Worm (Caenorhabditis elegans): ENCODE results near the gene F15H10.5.

F15H10.5 gene

ce11 chrV:10468190-10468589, 49.3 kb upstream of the F15H10.5 start, which contains the start of gene egl-9 (continued):
- TF ChIP-seq let-526 (GFP tag; IDR thresholded peaks at IDR 0.05): no peak
- no peak for TF ChIP-seq nhr-27 (tag; optimal IDR thresholded peaks at IDR 0.05)
- TF ChIP-seq ama-1 (optimal IDR thresholded peaks at IDR 0.05): peak; percentile 87
- no peak for TF ChIP-seq ama-1 (GFP tag; optimal IDR thresholded peaks at IDR 0.05)
- TF ChIP-seq attf-6 (GFP tag; IDR thresholded peaks at IDR 0.05): no peak
- no peak for TF ChIP-seq tbx-9 (tag; optimal IDR thresholded peaks at IDR 0.05; ENCODE audit: borderline replicate concordance)
- TF ChIP-seq hlh-12 (tag; optimal IDR thresholded peaks at IDR 0.05): no peak
- peak; percentile 60 for TF ChIP-seq chd-7 (tag; optimal IDR thresholded peaks at IDR 0.05)
- TF ChIP-seq B0261.1 (tag; optimal IDR thresholded peaks at IDR 0.05): no peak
- no peak for TF ChIP-seq cebp-1 (GFP tag; IDR thresholded peaks at IDR 0.05)
- TF ChIP-seq cebp-1 (tag; optimal IDR thresholded peaks at IDR 0.05): peak; percentile 27
- no peak for TF ChIP-seq lin-40 (tag; optimal IDR thresholded peaks at IDR 0.05)
- no peak for TF ChIP-seq madf-3 (GFP tag; IDR thresholded peaks at IDR 0.05)
- no peak for TF ChIP-seq F55B11.4 (tag; optimal IDR thresholded peaks at IDR 0.05; ENCODE audit: borderline replicate concordance, insufficient read depth)
- peak; percentile 37 for TF ChIP-seq attf-5 (GFP tag; optimal IDR thresholded peaks at IDR 0.05)
- TF ChIP-seq F33H1.4 (GFP tag; IDR thresholded peaks at IDR 0.05): no peak
- no peak for TF ChIP-seq nfya-1 (tag; optimal IDR thresholded peaks at IDR 0.05; ENCODE audit: borderline replicate concordance, insufficient read depth)
- peak; percentile 13 for TF ChIP-seq lin-54 (GFP tag; optimal IDR thresholded peaks at IDR 0.05)
- no peak for TF ChIP-seq bed-1 (GFP tag; IDR thresholded peaks at IDR 0.05)
- TF ChIP-seq F52B5.7 (tag; optimal IDR thresholded peaks at IDR 0.05): no peak
- TF ChIP-seq Y53G8AR.9 (GFP tag; conservative IDR thresholded peaks at IDR 0.05): no peak

DNA sequence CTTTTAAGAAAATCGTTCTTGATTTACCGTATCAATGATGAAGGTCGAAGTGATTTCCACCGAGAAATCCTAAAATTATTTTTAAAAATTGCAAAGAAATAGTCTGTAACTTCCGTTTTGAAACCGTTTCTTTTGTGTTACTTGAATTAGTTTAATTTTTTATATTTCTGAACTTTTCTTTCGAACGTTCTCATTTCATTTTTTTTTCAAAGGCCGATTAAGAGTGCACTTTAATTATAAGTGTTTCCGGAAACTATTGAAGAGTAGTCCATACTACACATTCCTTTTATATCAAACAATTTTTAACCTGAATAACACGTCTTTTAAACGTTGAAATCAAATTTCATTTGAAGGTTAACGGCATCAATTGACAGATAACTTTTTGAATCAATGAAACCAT, 48.8 kb upstream of the F15H10.5 start:
- no peak for TF ChIP-seq K12H6.12 (tag; optimal IDR thresholded peaks at IDR 0.05)

DNA sequence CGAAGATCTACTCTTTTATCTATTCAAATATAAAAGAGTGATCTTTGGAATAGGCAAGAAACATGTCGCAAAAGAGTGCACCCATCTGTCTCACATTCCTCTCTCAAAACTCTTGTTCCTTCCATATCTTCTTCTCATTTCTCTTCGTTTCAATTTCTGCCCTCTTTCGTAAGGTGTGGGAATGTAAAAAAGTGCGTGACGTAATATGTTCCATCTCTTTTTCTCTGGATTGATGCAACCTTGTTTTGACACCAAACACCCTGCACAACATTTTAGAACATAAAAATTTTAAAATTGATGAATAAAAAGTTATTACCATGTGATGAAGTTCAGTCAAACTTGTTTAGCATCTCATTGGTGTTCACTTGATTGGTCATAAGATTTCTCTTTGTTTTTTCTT, 48.2 kb upstream of the F15H10.5 start:
- TF ChIP-seq nfya-1 (tag; optimal IDR thresholded peaks at IDR 0.05; ENCODE audit: borderline replicate concordance, insufficient read depth) (no peak), ceh-100 (GFP tag; IDR thresholded peaks at IDR 0.05) (no peak), hmg-1.2 (GFP tag; IDR thresholded peaks at IDR 0.05) (no peak), chd-7 (tag; optimal IDR thresholded peaks at IDR 0.05) (no peak), F52B5.7 (tag; optimal IDR thresholded peaks at IDR 0.05) (no peak), K11D2.4 (GFP tag; IDR thresholded peaks at IDR 0.05) (no peak), cebp-1 (GFP tag; IDR thresholded peaks at IDR 0.05) (no peak), cebp-1 (tag; optimal IDR thresholded peaks at IDR 0.05) (peak; percentile 22), egl-18 (GFP tag; IDR thresholded peaks at IDR 0.05) (no peak), attf-6 (GFP tag; IDR thresholded peaks at IDR 0.05) (no peak), somi-1 (GFP tag; optimal IDR thresholded peaks at IDR 0.05) (no peak), lin-35 (GFP tag; optimal IDR thresholded peaks at IDR 0.05) (peak in 1 of 3 experiments; percentile 14), Y79H2A.3 (GFP tag; conservative IDR thresholded peaks at IDR 0.05) (no peak)

DNA sequence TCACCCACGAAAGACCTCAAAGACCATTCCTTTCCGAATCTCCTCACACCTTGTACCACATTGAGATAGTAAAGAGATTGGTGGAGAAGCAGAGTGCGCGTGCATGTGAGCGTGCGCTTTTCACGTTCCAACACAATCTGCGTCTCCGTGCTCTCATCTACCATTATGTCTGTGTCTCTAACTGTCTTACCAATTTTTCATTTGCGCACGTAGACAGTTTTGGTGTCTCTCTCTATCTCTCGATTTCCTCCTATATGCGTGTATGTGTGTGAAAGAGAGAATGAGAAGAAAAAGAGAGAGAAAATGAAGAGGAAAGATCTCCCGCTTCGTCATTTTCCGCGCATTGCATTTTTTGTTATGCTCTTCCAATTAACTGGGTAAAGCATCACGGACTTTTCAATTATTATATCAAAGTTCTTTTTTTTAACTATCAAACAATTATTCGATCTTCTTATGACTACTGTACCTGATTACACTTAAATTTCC, 47.8 kb upstream of the F15H10.5 start:
- TF ChIP-seq F49E8.2 (tag; optimal IDR thresholded peaks at IDR 0.05; ENCODE audit: insufficient read depth) (no peak), B0035.1 (tag; optimal IDR thresholded peaks at IDR 0.05) (peak; percentile 16), hmg-1.2 (GFP tag; IDR thresholded peaks at IDR 0.05) (peak; percentile 85), madf-8 (GFP tag; conservative IDR thresholded peaks at IDR 0.05) (no peak), snpc-1.3 (tag; optimal IDR thresholded peaks at IDR 0.05; ENCODE audit: insufficient read depth) (no peak), lir-1 (GFP tag; conservative IDR thresholded peaks at IDR 0.05) (peak; percentile 32; the same call in 1 of the 2 replicates), ceh-27 (GFP tag; optimal IDR thresholded peaks at IDR 0.05) (peak; percentile 94), xnd-1 (tag; optimal IDR thresholded peaks at IDR 0.05) (no peak), somi-1 (GFP tag; optimal IDR thresholded peaks at IDR 0.05) (peak; percentile 92), F10E7.11 (tag; optimal IDR thresholded peaks at IDR 0.05) (no peak), ztf-3 (GFP tag; optimal IDR thresholded peaks at IDR 0.05) (peak; percentile 8), Y53F4B.3 (GFP tag; IDR thresholded peaks at IDR 0.05) (no peak), repo-1 (tag; optimal IDR thresholded peaks at IDR 0.05) (peak; percentile 23), F57A8.1 (GFP tag; optimal IDR thresholded peaks at IDR 0.05) (no peak), hmg-20 (GFP tag; IDR thresholded peaks at IDR 0.05) (no peak), C17E4.6 (GFP tag; IDR thresholded peaks at IDR 0.05) (no peak), unc-130 (GFP tag; optimal IDR thresholded peaks at IDR 0.05) (no peak)
